Worm (Caenorhabditis elegans) whole organism, early embryonic: Measurements from ENCODE around the gene lbp-2.
A peak's percentile ranks its signal among the peaks of the same experiment; 100 is the strongest.

Experiments used
- B0310.2 ChIP-seq: sonication (generic microtip); optimal IDR thresholded peaks from 2 replicates; lab custom pipeline; 2016; ENCODE audit warnings: mild to moderate bottlenecking, missing genetic modification characterization, missing compliant biosample characterization
- F13C5.2 ChIP-seq: sonication (generic microtip); optimal IDR thresholded peaks from 2 replicates; lab custom pipeline; 2017; ENCODE audit warnings: mild to moderate bottlenecking, missing genetic modification characterization, inconsistent platforms, missing compliant biosample characterization
- aly-1 ChIP-seq: sonication (generic microtip); optimal IDR thresholded peaks from 2 replicates; lab custom pipeline; 2016; ENCODE audit warnings: missing genetic modification characterization, missing compliant biosample characterization
- ama-1 ChIP-seq: fragments of 150-350 bp; optimal IDR thresholded peaks from 2 replicates; lab custom pipeline; 2014
- ceh-13 ChIP-seq: fragments of 200-800 bp; sonication (Bioruptor generic); optimal IDR thresholded peaks from 2 replicates; lab custom pipeline; 2018; ENCODE audit warnings: mild to moderate bottlenecking, missing genetic modification characterization, missing compliant biosample characterization
- ceh-36 ChIP-seq: sonication (generic microtip); optimal IDR thresholded peaks from 2 replicates; lab custom pipeline; 2016; ENCODE audit warnings: missing genetic modification characterization, inconsistent platforms, missing compliant biosample characterization
- ets-7 ChIP-seq: sonication (generic microtip); optimal IDR thresholded peaks from 2 replicates; lab custom pipeline; 2016; ENCODE audit warnings: missing genotype, missing genetic modification characterization, missing compliant biosample characterization
- flt-1 ChIP-seq: fragments of 200-800 bp; sonication (Bioruptor generic); IDR thresholded peaks from 2 replicates; pipeline ENCODE4 v1.3.6; 2022; ENCODE audit warnings: missing genetic modification characterization, missing compliant biosample characterization
- hmbx-1 ChIP-seq: sonication (generic microtip); optimal IDR thresholded peaks from 2 replicates; lab custom pipeline; 2016; ENCODE audit warnings: mild to moderate bottlenecking, missing genetic modification characterization, missing compliant biosample characterization
- hmg-4 ChIP-seq: fragments of 200-800 bp; sonication (Bioruptor generic); optimal IDR thresholded peaks from 2 replicates; lab custom pipeline; 2018; ENCODE audit warnings: mild to moderate bottlenecking, missing genetic modification characterization, missing compliant biosample characterization
- hnd-1 ChIP-seq: sonication (generic microtip); optimal IDR thresholded peaks from 2 replicates; lab custom pipeline; 2016; ENCODE audit warnings: missing genetic modification characterization, missing compliant biosample characterization
- pes-1 ChIP-seq: fragments of 200-800 bp; sonication (Bioruptor generic); IDR thresholded peaks from 2 replicates; pipeline ENCODE4 v1.3.6; 2022; ENCODE audit warnings: missing genetic modification reagents, missing genetic modification characterization, missing compliant biosample characterization
- scrt-1 ChIP-seq: fragments of 200-800 bp; sonication (Bioruptor generic); IDR thresholded peaks from 2 replicates; pipeline ENCODE4 v1.3.6; 2022; ENCODE audit warnings: missing genetic modification characterization, missing compliant biosample characterization
- sea-1 ChIP-seq: fragments of 200-800 bp; sonication (Bioruptor generic); conservative IDR thresholded peaks from 2 replicates; pipeline ENCODE4 v1.3.6; 2022; ENCODE audit warnings: missing genetic modification characterization, missing compliant biosample characterization
- tbx-11 ChIP-seq: fragments of 200-800 bp; sonication (Bioruptor generic); IDR thresholded peaks from 2 replicates; pipeline ENCODE4 v1.3.6; 2022; ENCODE audit warnings: missing genetic modification characterization, missing compliant biosample characterization
- tbx-37 ChIP-seq: fragments of 200-800 bp; sonication (Bioruptor generic); conservative IDR thresholded peaks from 2 replicates; pipeline ENCODE4 v1.3.6; 2022; ENCODE audit warnings: missing genetic modification reagents, missing genetic modification characterization, missing compliant biosample characterization
- tra-4 ChIP-seq: sonication (generic microtip); optimal IDR thresholded peaks from 2 replicates; lab custom pipeline; 2017; ENCODE audit warnings: missing genetic modification characterization, missing compliant biosample characterization

The lbp-2 gene

ce11 chrX:3256784-3257493, 3.5 kb upstream of the lbp-2 start, which contains the start of gene lbp-3:
Gene lbp-3, plus strand, starts transcription at chrX:3257372.
- TF ChIP-seq pes-1 (GFP tag; lab: Robert Waterston, UW) (no peak), ama-1 (lab: Kevin White, UChicago) (no peak), tbx-11 (GFP tag; lab: Robert Waterston, UW) (no peak), aly-1 (tag; lab: Kevin White, UChicago) (no peak), hnd-1 (tag; lab: Kevin White, UChicago) (no peak), ceh-13 (GFP tag; lab: Kevin White, UChicago) (no peak), F13C5.2 (tag; lab: Kevin White, UChicago) (no peak), B0310.2 (tag; lab: Kevin White, UChicago) (no peak), sea-1 (GFP tag; lab: Robert Waterston, UW) (no peak), ets-7 (tag; lab: Kevin White, UChicago) (no peak), tra-4 (tag; lab: Kevin White, UChicago) (no peak), flt-1 (GFP tag; lab: Robert Waterston, UW) (no peak), ceh-36 (tag; lab: Kevin White, UChicago) (no peak), hmg-4 (no peak), tbx-37 (GFP tag; lab: Robert Waterston, UW) (no peak), hmbx-1 (no peak), scrt-1 (no peak)

- TF ChIP-seq hmg-4 (peak; percentile 25), F13C5.2 (tag; lab: Kevin White, UChicago) (no peak), aly-1 (tag; lab: Kevin White, UChicago) (peak; percentile 32), scrt-1 (no peak), ceh-36 (tag; lab: Kevin White, UChicago) (no peak)
These were observed 1.6 kb upstream of the lbp-2 start, which contains the start of gene lbp-1 for ce11 chrX:3258842-3259241. Gene lbp-1, plus strand, starts transcription at chrX:3259142.

ce11 chrX:3262600-3262999, 2.2 kb downstream of the lbp-2 start, which contains the start of gene fbxb-71:
Gene fbxb-71, plus strand, starts transcription at chrX:3262900.
- no peak for TF ChIP-seq hmg-4
- TF ChIP-seq hmbx-1: no peak
- no peak for TF ChIP-seq tbx-37 (GFP tag; lab: Robert Waterston, UW)
- TF ChIP-seq hnd-1 (tag; lab: Kevin White, UChicago): no peak
- no peak for TF ChIP-seq tra-4 (tag; lab: Kevin White, UChicago)

- TF ChIP-seq scrt-1: no peak
- no peak for TF ChIP-seq hmg-4
- no peak for TF ChIP-seq tbx-37 (GFP tag; lab: Robert Waterston, UW)
- no peak for TF ChIP-seq flt-1 (GFP tag; lab: Robert Waterston, UW)
- no peak for TF ChIP-seq B0310.2 (tag; lab: Kevin White, UChicago)
- no peak for TF ChIP-seq tra-4 (tag; lab: Kevin White, UChicago)
- TF ChIP-seq ama-1 (lab: Kevin White, UChicago): no peak
- no peak for TF ChIP-seq hnd-1 (tag; lab: Kevin White, UChicago)
- no peak for TF ChIP-seq ets-7 (tag; lab: Kevin White, UChicago)
- no peak for TF ChIP-seq sea-1 (GFP tag; lab: Robert Waterston, UW)
- TF ChIP-seq tbx-11 (GFP tag; lab: Robert Waterston, UW): no peak
- no peak for TF ChIP-seq ceh-13 (GFP tag; lab: Kevin White, UChicago)
- no peak for TF ChIP-seq aly-1 (tag; lab: Kevin White, UChicago)
These were observed 10.4 kb downstream of the lbp-2 start, which contains the start of gene sul-1 for ce11 chrX:3270806-3271205. Gene sul-1, minus strand, starts transcription at chrX:3270906.

ce11 chrX:3271673-3272072, 11.3 kb downstream of the lbp-2 start, which contains the start of gene K09C4.9:
Gene K09C4.9, minus strand, starts transcription at chrX:3271773.
- TF ChIP-seq tra-4 (tag; lab: Kevin White, UChicago) (no peak), scrt-1 (no peak), B0310.2 (tag; lab: Kevin White, UChicago) (no peak), ets-7 (tag; lab: Kevin White, UChicago) (no peak), hmg-4 (no peak), F13C5.2 (tag; lab: Kevin White, UChicago) (no peak), ama-1 (lab: Kevin White, UChicago) (no peak), pes-1 (GFP tag; lab: Robert Waterston, UW) (no peak), hmbx-1 (no peak), tbx-37 (GFP tag; lab: Robert Waterston, UW) (no peak), ceh-13 (GFP tag; lab: Kevin White, UChicago) (no peak), aly-1 (tag; lab: Kevin White, UChicago) (no peak), flt-1 (GFP tag; lab: Robert Waterston, UW) (no peak), hnd-1 (tag; lab: Kevin White, UChicago) (no peak), sea-1 (GFP tag; lab: Robert Waterston, UW) (no peak), tbx-11 (GFP tag; lab: Robert Waterston, UW) (no peak), ceh-36 (tag; lab: Kevin White, UChicago) (no peak)

- TF ChIP-seq ets-7 (tag; lab: Kevin White, UChicago): no peak
- no peak for TF ChIP-seq hmbx-1
- no peak for TF ChIP-seq flt-1 (GFP tag; lab: Robert Waterston, UW)
- TF ChIP-seq F13C5.2 (tag; lab: Kevin White, UChicago): no peak
- TF ChIP-seq ceh-13 (GFP tag; lab: Kevin White, UChicago): no peak
- TF ChIP-seq ceh-36 (tag; lab: Kevin White, UChicago): no peak
- no peak for TF ChIP-seq tbx-11 (GFP tag; lab: Robert Waterston, UW)
- no peak for TF ChIP-seq sea-1 (GFP tag; lab: Robert Waterston, UW)
- no peak for TF ChIP-seq scrt-1
- no peak for TF ChIP-seq aly-1 (tag; lab: Kevin White, UChicago)
- no peak for TF ChIP-seq B0310.2 (tag; lab: Kevin White, UChicago)
These were observed 12.2 kb downstream of the lbp-2 start, which contains the start of gene K09C4.7 for ce11 chrX:3272580-3272979. Gene K09C4.7, plus strand, starts transcription at chrX:3272880.

ce11 chrX:3280130-3280529, 19.7 kb downstream of the lbp-2 start, which contains the start of gene K09C4.10:
Gene K09C4.10, minus strand, starts transcription at chrX:3280230.
- TF ChIP-seq tbx-37 (GFP tag; lab: Robert Waterston, UW) (no peak), F13C5.2 (tag; lab: Kevin White, UChicago) (no peak), ceh-36 (tag; lab: Kevin White, UChicago) (no peak), ets-7 (tag; lab: Kevin White, UChicago) (no peak), hmg-4 (no peak), aly-1 (tag; lab: Kevin White, UChicago) (no peak), ceh-13 (GFP tag; lab: Kevin White, UChicago) (no peak), tbx-11 (GFP tag; lab: Robert Waterston, UW) (no peak)
